5 worm cellular contexts compared by ENCODE assay signal in the genomic region with DNA sequence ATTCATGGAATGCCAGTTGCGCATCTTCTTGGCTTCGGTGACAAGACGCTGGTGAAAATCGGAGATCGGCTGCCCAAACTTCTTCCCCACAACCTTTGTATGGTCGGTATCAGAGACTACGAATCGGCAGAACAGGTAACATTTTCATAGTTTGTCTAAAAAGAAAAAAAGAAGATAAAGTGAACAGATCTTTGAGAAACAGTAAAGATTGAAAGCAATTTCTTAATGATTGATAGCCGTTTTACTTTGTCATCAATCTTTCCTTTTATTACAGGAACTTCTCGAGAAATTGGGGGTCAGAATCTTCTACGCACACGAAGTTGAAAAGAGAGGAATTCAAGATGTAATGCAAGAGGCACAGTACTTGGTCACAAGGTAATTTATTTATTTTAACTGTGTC.
TF ChIP-seq lines count a peak whose summit lies in the region.

No protein-coding gene starts in this region.

TF ChIP-seq in whole organism, L1 larva, 84 proteins besides CTCF, POLR2A, EP300 and RAD21 (continues in another document):
- TF ChIP-seq fkh-10 (GFP tag; optimal IDR thresholded peaks at IDR 0.05; lab: Kevin White, UChicago) (no peak), ets-5 (GFP tag; IDR thresholded peaks at IDR 0.05; lab: Robert Waterston, UW) (no peak), ceh-8 (GFP tag; optimal IDR thresholded peaks at IDR 0.05; lab: Kevin White, UChicago) (no peak), nhr-20 (tag; optimal IDR thresholded peaks at IDR 0.05; lab: Kevin White, UChicago) (no peak), elt-3 (tag; optimal IDR thresholded peaks at IDR 0.05; lab: Kevin White, UChicago) (peak in 3 of 6 experiments; percentile 0 to 41 (median 35)), nhr-76 (tag; optimal IDR thresholded peaks at IDR 0.05; lab: Kevin White, UChicago) (no peak), ces-1 (GFP tag; optimal IDR thresholded peaks at IDR 0.05; lab: Kevin White, UChicago) (no peak), mab-9 (GFP tag; IDR thresholded peaks at IDR 0.05; lab: Robert Waterston, UW) (no peak), lsy-2 (tag; optimal IDR thresholded peaks at IDR 0.05; lab: Kevin White, UChicago) (peak in 1 of 2 experiments; percentile 12), nhr-84 (tag; optimal IDR thresholded peaks at IDR 0.05; lab: Kevin White, UChicago) (no peak), alr-1 (tag; optimal IDR thresholded peaks at IDR 0.05; lab: Kevin White, UChicago; ENCODE audit: borderline replicate concordance) (no peak), skn-1 (tag; optimal IDR thresholded peaks at IDR 0.05; lab: Kevin White, UChicago) (no peak), ceh-63 (GFP tag; optimal IDR thresholded peaks at IDR 0.05; lab: Kevin White, UChicago) (no peak), nhr-85 (tag; lab: Kevin White, UChicago) (peak; percentile 71), lin-35 (GFP tag; optimal IDR thresholded peaks at IDR 0.05; lab: Kevin White, UChicago) (peak in 1 of 2 experiments; percentile 10), unc-98 (GFP tag; IDR thresholded peaks at IDR 0.05; lab: Robert Waterston, UW) (no peak), ceh-88 (GFP tag; IDR thresholded peaks at IDR 0.05; lab: Robert Waterston, UW) (no peak), snpc-4 (tag; optimal IDR thresholded peaks at IDR 0.05; lab: Kevin White, UChicago) (no peak)

TF ChIP-seq in whole organism, L2 larva, 48 proteins besides CTCF, POLR2A, EP300 and RAD21:
- TF ChIP-seq ceh-82 (tag; optimal IDR thresholded peaks at IDR 0.05; lab: Kevin White, UChicago) (no peak), mab-5 (tag; optimal IDR thresholded peaks at IDR 0.05; lab: Kevin White, UChicago) (peak; percentile 55), sma-9 (GFP tag; optimal IDR thresholded peaks at IDR 0.05; lab: Kevin White, UChicago) (peak; percentile 27), sma-9 (tag; optimal IDR thresholded peaks at IDR 0.05; lab: Kevin White, UChicago) (no peak), nhr-11 (tag; optimal IDR thresholded peaks at IDR 0.05; lab: Kevin White, UChicago) (no peak), blmp-1 (tag; optimal IDR thresholded peaks at IDR 0.05; lab: Kevin White, UChicago; ENCODE audit: insufficient read depth) (peak; percentile 46), fos-1 (tag; optimal IDR thresholded peaks at IDR 0.05; lab: Kevin White, UChicago) (peak; percentile 17), nhr-25 (tag; optimal IDR thresholded peaks at IDR 0.05; lab: Kevin White, UChicago) (peak; percentile 34), nhr-21 (tag; optimal IDR thresholded peaks at IDR 0.05; lab: Kevin White, UChicago) (peak; percentile 52), elt-1 (tag; optimal IDR thresholded peaks at IDR 0.05; lab: Kevin White, UChicago) (no peak), R02D3.7 (tag; optimal IDR thresholded peaks at IDR 0.05; lab: Kevin White, UChicago) (no peak)
TF ChIP-seq in whole organism, L2 larva: peak in this region for 6.

TF ChIP-seq in whole organism, L3 larva, 47 proteins besides CTCF, POLR2A, EP300 and RAD21:
- peak in 1 of 3 experiments; percentile 10 for TF ChIP-seq elt-3 (tag; optimal IDR thresholded peaks at IDR 0.05; lab: Kevin White, UChicago)
- TF ChIP-seq nhr-23 (tag; optimal IDR thresholded peaks at IDR 0.05; lab: Kevin White, UChicago): peak; percentile 70
- TF ChIP-seq jun-1 (tag; optimal IDR thresholded peaks at IDR 0.05; lab: Kevin White, UChicago): no peak

TF ChIP-seq in whole organism, L4 larva, 104 proteins besides CTCF, POLR2A, EP300 and RAD21:
- TF ChIP-seq Y5F2A.4 (GFP tag; optimal IDR thresholded peaks at IDR 0.05; lab: Kevin White, UChicago): no peak
- no peak for TF ChIP-seq daf-12 (tag; optimal IDR thresholded peaks at IDR 0.05; lab: Kevin White, UChicago)
- TF ChIP-seq daf-16 (GFP tag; optimal IDR thresholded peaks at IDR 0.05; lab: Kevin White, UChicago): no peak
- TF ChIP-seq daf-16 (tag; optimal IDR thresholded peaks at IDR 0.05; lab: Kevin White, UChicago): no peak
- no peak for TF ChIP-seq nhr-111 (GFP tag; optimal IDR thresholded peaks at IDR 0.05; lab: Kevin White, UChicago)
- peak in 1 of 2 experiments; percentile 20 for TF ChIP-seq unc-62 (GFP tag; optimal IDR thresholded peaks at IDR 0.05 in 1 of 2; lab: Kevin White, UChicago)
- TF ChIP-seq unc-62 (tag; optimal IDR thresholded peaks at IDR 0.05; lab: Kevin White, UChicago): no peak
- TF ChIP-seq ZK337.2 (GFP tag; IDR thresholded peaks at IDR 0.05; lab: Robert Waterston, UW): no peak
- TF ChIP-seq hif-1 (tag; optimal IDR thresholded peaks at IDR 0.05; lab: Kevin White, UChicago): no peak
- no peak for TF ChIP-seq nhr-48 (tag; optimal IDR thresholded peaks at IDR 0.05; lab: Kevin White, UChicago)
- no peak for TF ChIP-seq zfp-3 (GFP tag; conservative IDR thresholded peaks at IDR 0.05; lab: Robert Waterston, UW)
- peak in 1 of 2 experiments; percentile 51 for TF ChIP-seq mdl-1 (tag; optimal IDR thresholded peaks at IDR 0.05; lab: Kevin White, UChicago)
- no peak for TF ChIP-seq lir-3 (tag; optimal IDR thresholded peaks at IDR 0.05; lab: Kevin White, UChicago)
- TF ChIP-seq hlh-11 (tag; optimal IDR thresholded peaks at IDR 0.05; lab: Kevin White, UChicago): peak; percentile 0
- TF ChIP-seq nhr-28 (tag; optimal IDR thresholded peaks at IDR 0.05; lab: Kevin White, UChicago): peak; percentile 49
- no peak for TF ChIP-seq jun-1 (tag; optimal IDR thresholded peaks at IDR 0.05; lab: Kevin White, UChicago)
- no peak for TF ChIP-seq Y48G9A.11 (GFP tag; IDR thresholded peaks at IDR 0.05; lab: Robert Waterston, UW)
- peak; percentile 22 for TF ChIP-seq nhr-25 (tag; optimal IDR thresholded peaks at IDR 0.05; lab: Kevin White, UChicago; ENCODE audit: borderline replicate concordance, insufficient read depth)
- TF ChIP-seq dpl-1 (GFP tag; optimal IDR thresholded peaks at IDR 0.05; lab: Kevin White, UChicago): no peak
- TF ChIP-seq nhr-10 (tag; optimal IDR thresholded peaks at IDR 0.05; lab: Kevin White, UChicago): no peak
- no peak for TF ChIP-seq Y105C5A.15 (GFP tag; IDR thresholded peaks at IDR 0.05; lab: Robert Waterston, UW)
- no peak for TF ChIP-seq pqm-1 (tag; optimal IDR thresholded peaks at IDR 0.05; lab: Kevin White, UChicago)
- TF ChIP-seq D1046.2 (GFP tag; IDR thresholded peaks at IDR 0.05; lab: Robert Waterston, UW): no peak
- TF ChIP-seq snpc-1.2 (GFP tag; IDR thresholded peaks at IDR 0.05; lab: Robert Waterston, UW): no peak
- peak; percentile 9 for TF ChIP-seq hlh-30 (tag; optimal IDR thresholded peaks at IDR 0.05; lab: Kevin White, UChicago; ENCODE audit: insufficient read depth)
- TF ChIP-seq ceh-62 (tag; optimal IDR thresholded peaks at IDR 0.05; lab: Kevin White, UChicago): no peak
- no peak for TF ChIP-seq snpc-4 (tag; optimal IDR thresholded peaks at IDR 0.05; lab: Kevin White, UChicago)

TF ChIP-seq in whole organism, young adult, 124 proteins besides CTCF, POLR2A, EP300 and RAD21:
- no peak for TF ChIP-seq madf-6 (GFP tag; IDR thresholded peaks at IDR 0.05; lab: Robert Waterston, UW)
- peak; percentile 9 for TF ChIP-seq ztf-26 (tag; optimal IDR thresholded peaks at IDR 0.05; lab: Kevin White, UChicago)
- TF ChIP-seq nfya-2 (GFP tag; IDR thresholded peaks at IDR 0.05; lab: Robert Waterston, UW): no peak
- no peak for TF ChIP-seq snpc-1.1 (tag; optimal IDR thresholded peaks at IDR 0.05; lab: Kevin White, UChicago; ENCODE audit: insufficient read depth)
- TF ChIP-seq chd-7 (tag; optimal IDR thresholded peaks at IDR 0.05; lab: Kevin White, UChicago): no peak
- no peak for TF ChIP-seq C17E4.6 (GFP tag; IDR thresholded peaks at IDR 0.05; lab: Robert Waterston, UW)
- TF ChIP-seq mel-28 (tag; optimal IDR thresholded peaks at IDR 0.05; lab: Kevin White, UChicago; ENCODE audit: borderline replicate concordance): no peak
- TF ChIP-seq ztf-28 (GFP tag; IDR thresholded peaks at IDR 0.05; lab: Robert Waterston, UW): no peak
TF ChIP-seq in whole organism, young adult: peak in this region for 1.
